Fruit fly (Drosophila melanogaster) whole organism, embryonic: ENCODE results near the gene CG12301.
A peak's percentile ranks its signal among the peaks of the same experiment; 100 is the strongest.

Experiments
- Ada2b ChIP-seq: fragments of 200-800 bp; sonication (Bioruptor generic); IDR thresholded peaks from 2 replicates; pipeline ENCODE4 v1.3.6; 2022; ENCODE audit warnings: missing biosample characterization, missing genetic modification characterization
- Antp ChIP-seq: fragments of 200-800 bp; sonication (Bioruptor generic); optimal IDR thresholded peaks from 3 replicates; lab custom pipeline; 2016; ENCODE audit warnings: missing biosample characterization, missing genetic modification characterization
- Asciz ChIP-seq: fragments of 200-800 bp; sonication (Bioruptor generic); optimal IDR thresholded peaks from 2 replicates; lab custom pipeline; 2017; ENCODE audit warnings: missing biosample characterization, mild to moderate bottlenecking, missing genetic modification characterization, missing genetic modification reagents
- Bteb2 ChIP-seq: fragments of 200-800 bp; sonication (Bioruptor generic); optimal IDR thresholded peaks from 2 replicates; lab custom pipeline; 2016; ENCODE audit warnings: missing biosample characterization, missing genetic modification characterization
- CG10366 ChIP-seq: fragments of 200-800 bp; sonication (Bioruptor generic); IDR thresholded peaks from 2 replicates; pipeline ENCODE4 v1.3.6; 2022; ENCODE audit warnings: missing biosample characterization, missing genetic modification characterization
- CG10654 ChIP-seq: fragments of 200-800 bp; sonication (Bioruptor generic); optimal IDR thresholded peaks from 2 replicates; lab custom pipeline; 2016; ENCODE audit warnings: missing biosample characterization, missing genetic modification characterization
- CG11247 ChIP-seq: fragments of 200-800 bp; sonication (Bioruptor generic); IDR thresholded peaks from 2 replicates; pipeline ENCODE4 v1.3.6; 2022; ENCODE audit warnings: missing biosample characterization, missing genetic modification characterization
- CG11456 ChIP-seq: fragments of 200-800 bp; sonication (Bioruptor generic); IDR thresholded peaks from 3 replicates; pipeline ENCODE4 v1.3.6; 2022; ENCODE audit warnings: missing biosample characterization, missing genetic modification characterization
- CG13123 ChIP-seq: fragments of 200-800 bp; sonication (Bioruptor generic); optimal IDR thresholded peaks from 2 replicates; lab custom pipeline; 2016; ENCODE audit warnings: missing biosample characterization, missing genetic modification characterization
- CG13624 ChIP-seq: fragments of 200-800 bp; sonication (Bioruptor generic); optimal IDR thresholded peaks from 2 replicates; lab custom pipeline; 2016; ENCODE audit warnings: missing biosample characterization, missing genetic modification characterization
- CG14014 ChIP-seq: fragments of 200-800 bp; sonication (Bioruptor generic); IDR thresholded peaks from 2 replicates; pipeline ENCODE4 v1.3.6; 2022; ENCODE audit warnings: missing biosample characterization, missing genetic modification characterization
- CG14860 ChIP-seq: fragments of 200-800 bp; sonication (Bioruptor generic); IDR thresholded peaks from 3 replicates; pipeline ENCODE4 v1.3.6; 2022; ENCODE audit warnings: missing biosample characterization, missing genetic modification characterization; ENCODE audit not compliant: partially characterized antibody
- CG15514 ChIP-seq: fragments of 200-800 bp; sonication (Bioruptor generic); optimal IDR thresholded peaks from 3 replicates; lab custom pipeline; 2017; ENCODE audit warnings: missing biosample characterization, missing genetic modification characterization, mild to moderate bottlenecking, moderate library complexity, missing genetic modification reagents
- CG15696 ChIP-seq: fragments of 200-800 bp; sonication (Bioruptor generic); optimal IDR thresholded peaks from 2 replicates; lab custom pipeline; 2019; ENCODE audit warnings: missing biosample characterization, mild to moderate bottlenecking, missing genetic modification characterization, moderate library complexity
- CG17359 ChIP-seq: fragments of 200-800 bp; sonication (Bioruptor generic); optimal IDR thresholded peaks from 3 replicates; lab custom pipeline; 2018; ENCODE audit warnings: missing biosample characterization, mild to moderate bottlenecking, missing genetic modification characterization, moderate library complexity
- CG17568 ChIP-seq: fragments of 200-800 bp; sonication (Bioruptor generic); optimal IDR thresholded peaks from 2 replicates; lab custom pipeline; 2018; ENCODE audit warnings: missing biosample characterization, mild to moderate bottlenecking, missing genetic modification characterization, moderate library complexity
- CG2678 ChIP-seq: fragments of 200-800 bp; sonication (Bioruptor generic); optimal IDR thresholded peaks from 3 replicates; lab custom pipeline; 2019; ENCODE audit warnings: missing biosample characterization, mild to moderate bottlenecking, missing genetic modification characterization, moderate library complexity
- CG2889 ChIP-seq: fragments of 200-800 bp; sonication (Bioruptor generic); IDR thresholded peaks from 3 replicates; pipeline ENCODE4 v1.3.6; 2022; ENCODE audit warnings: missing biosample characterization, missing genetic modification characterization
- CG3407 ChIP-seq: fragments of 200-800 bp; sonication (Bioruptor generic); optimal IDR thresholded peaks from 2 replicates; lab custom pipeline; 2018; ENCODE audit warnings: missing biosample characterization, mild to moderate bottlenecking, missing genetic modification characterization
- CG34422 ChIP-seq: fragments of 200-800 bp; sonication (Bioruptor generic); IDR thresholded peaks from 3 replicates; pipeline ENCODE4 v1.3.6; 2022; ENCODE audit warnings: missing biosample characterization, missing genetic modification characterization
- CG4424 ChIP-seq: fragments of 200-800 bp; sonication (Bioruptor generic); optimal IDR thresholded peaks from 3 replicates; lab custom pipeline; 2016; ENCODE audit warnings: missing biosample characterization, missing genetic modification characterization
- CG4820 ChIP-seq: fragments of 200-800 bp; sonication (Bioruptor generic); optimal IDR thresholded peaks from 3 replicates; lab custom pipeline; 2016; ENCODE audit warnings: missing biosample characterization, missing genetic modification characterization
- CG7786 ChIP-seq: fragments of 200-800 bp; sonication (Bioruptor generic); optimal IDR thresholded peaks from 2 replicates; lab custom pipeline; 2016; ENCODE audit warnings: missing biosample characterization, missing genetic modification characterization
- D ChIP-seq, 2 experiments: fragments of 200-800 bp in 1 of 2; fragments of >200 bp in 1 of 2; sonication (Bioruptor generic) in 1 of 2; optimal IDR thresholded peaks; 2 replicates in 1 of 2; 3 replicates in 1 of 2; lab custom pipeline; 2017; ENCODE audit warnings: mild to moderate bottlenecking in 1 of 2, missing biosample characterization in 1 of 2, missing genetic modification characterization in 1 of 2, missing genetic modification reagents in 1 of 2
- D19B ChIP-seq: fragments of 200-800 bp; sonication (Bioruptor generic); optimal IDR thresholded peaks from 2 replicates; lab custom pipeline; 2017; ENCODE audit warnings: missing biosample characterization, mild to moderate bottlenecking, missing genetic modification characterization
- Dp ChIP-seq: fragments of 200-800 bp; sonication (Bioruptor generic); optimal IDR thresholded peaks from 2 replicates; lab custom pipeline; 2018; ENCODE audit warnings: missing biosample characterization, mild to moderate bottlenecking, missing genetic modification characterization, moderate library complexity
- Eip74EF ChIP-seq, 2 experiments: fragments of 200-800 bp in 1 of 2; fragments of >200 bp in 1 of 2; sonication (Bioruptor generic) in 1 of 2; optimal IDR thresholded peaks; 2 replicates each; lab custom pipeline; 2017 to 2019; ENCODE audit warnings: missing biosample characterization in 2 of 2, missing genetic modification characterization in 2 of 2, mild to moderate bottlenecking in 1 of 2, moderate library complexity in 1 of 2
- Fer1 ChIP-seq: fragments of 200-800 bp; sonication (Bioruptor generic); optimal IDR thresholded peaks from 2 replicates; lab custom pipeline; 2017; ENCODE audit warnings: missing biosample characterization, mild to moderate bottlenecking, missing genetic modification characterization
- Gug ChIP-seq: fragments of 200-800 bp; sonication (Bioruptor generic); IDR thresholded peaks from 4 replicates; pipeline ENCODE4 v1.3.6; 2022; ENCODE audit warnings: missing biosample characterization, missing genetic modification characterization
- HLH54F ChIP-seq: fragments of 200-800 bp; sonication (Bioruptor generic); optimal IDR thresholded peaks from 3 replicates; lab custom pipeline; 2016; ENCODE audit warnings: missing biosample characterization, missing genetic modification characterization
- HmgZ ChIP-seq: fragments of 200-800 bp; sonication (Bioruptor generic); optimal IDR thresholded peaks from 2 replicates; lab custom pipeline; 2018; ENCODE audit warnings: missing biosample characterization, mild to moderate bottlenecking, missing genetic modification characterization
- Lpt ChIP-seq: fragments of >200 bp; optimal IDR thresholded peaks from 2 replicates; lab custom pipeline; 2018; ENCODE audit warnings: missing biosample characterization, missing genetic modification characterization
- MESR4 ChIP-seq: fragments of 200-800 bp; sonication (Bioruptor generic); optimal IDR thresholded peaks from 2 replicates; lab custom pipeline; 2018; ENCODE audit warnings: missing biosample characterization, mild to moderate bottlenecking, missing genetic modification characterization, moderate library complexity
- Stat92E ChIP-seq, 3 experiments: fragments of >200 bp in 2 of 3; fragments of 200-800 bp in 1 of 3; sonication (Bioruptor generic) in 1 of 3; optimal IDR thresholded peaks; 2 replicates each; lab custom pipeline; 2017 to 2019; ENCODE audit warnings: missing biosample characterization in 3 of 3, missing genetic modification characterization in 3 of 3, mild to moderate bottlenecking in 1 of 3, moderate library complexity in 1 of 3
- Trl ChIP-seq, 3 experiments: fragments of >200 bp in 2 of 3; fragments of 200-800 bp in 1 of 3; sonication (Bioruptor generic) in 1 of 3; optimal IDR thresholded peaks; 2 replicates in 1 of 3; 3 replicates in 2 of 3; lab custom pipeline; 2016 to 2017; ENCODE audit warnings: missing biosample characterization in 1 of 3, missing genetic modification characterization in 1 of 3
- al ChIP-seq: fragments of 200-800 bp; sonication (Bioruptor generic); IDR thresholded peaks from 2 replicates; pipeline ENCODE4 v1.3.6; 2022; ENCODE audit warnings: missing biosample characterization, missing genetic modification characterization
- bigmax ChIP-seq: fragments of 200-800 bp; sonication (Bioruptor generic); optimal IDR thresholded peaks from 2 replicates; lab custom pipeline; 2018; ENCODE audit warnings: missing biosample characterization, mild to moderate bottlenecking, missing genetic modification characterization
- btn ChIP-seq: fragments of 200-800 bp; sonication (Bioruptor generic); optimal IDR thresholded peaks from 2 replicates; lab custom pipeline; 2016; ENCODE audit warnings: missing biosample characterization, missing genetic modification characterization
- cg ChIP-seq: fragments of 200-800 bp; sonication (Bioruptor generic); optimal IDR thresholded peaks from 3 replicates; lab custom pipeline; 2019; ENCODE audit warnings: missing biosample characterization, mild to moderate bottlenecking, missing genetic modification characterization, moderate library complexity
- ci ChIP-seq: fragments of 200-800 bp; sonication (Bioruptor generic); IDR thresholded peaks from 3 replicates; pipeline ENCODE4 v1.3.6; 2022; ENCODE audit warnings: missing biosample characterization, missing genetic modification characterization
- gro ChIP-seq: fragments of 200-800 bp; sonication (Bioruptor generic); optimal IDR thresholded peaks from 2 replicates; lab custom pipeline; 2016; ENCODE audit warnings: missing biosample characterization, missing genetic modification characterization
- jumu ChIP-seq: fragments of 200-800 bp; sonication (Bioruptor generic); optimal IDR thresholded peaks from 3 replicates; lab custom pipeline; 2016; ENCODE audit warnings: missing biosample characterization, missing genetic modification characterization
- knrl ChIP-seq: fragments of 200-800 bp; sonication (Bioruptor generic); IDR thresholded peaks from 3 replicates; pipeline ENCODE4 v1.3.6; 2022; ENCODE audit warnings: missing biosample characterization, missing genetic modification characterization; ENCODE audit not compliant: partially characterized antibody
- mirr ChIP-seq: fragments of 200-800 bp; sonication (Bioruptor generic); optimal IDR thresholded peaks from 3 replicates; lab custom pipeline; 2018; ENCODE audit warnings: missing biosample characterization, mild to moderate bottlenecking, missing genetic modification characterization
- nau ChIP-seq: fragments of 200-800 bp; sonication (Bioruptor generic); optimal IDR thresholded peaks from 3 replicates; lab custom pipeline; 2017; ENCODE audit warnings: missing biosample characterization, mild to moderate bottlenecking, missing genetic modification characterization, missing genetic modification reagents
- onecut ChIP-seq: fragments of 200-800 bp; sonication (Bioruptor generic); IDR thresholded peaks from 2 replicates; pipeline ENCODE4 v1.3.6; 2022; ENCODE audit warnings: missing biosample characterization, missing genetic modification characterization
- rib ChIP-seq: fragments of 200-800 bp; sonication (Bioruptor generic); IDR thresholded peaks from 2 replicates; pipeline ENCODE4 v1.3.6; 2022; ENCODE audit warnings: missing biosample characterization, missing genetic modification characterization

CG12301 gene

dm6 chr3L:15563058-15563850 lies 17.3 kb upstream of the CG12301 start, which contains the start of the genes CG7739 and SCCRO (continued):
- no peak for TF ChIP-seq Lpt (GFP tag; lab: Kevin White, UChicago)
- no peak for TF ChIP-seq D19B (GFP tag; lab: Kevin White, UChicago)
- no peak for TF ChIP-seq Asciz (GFP tag; lab: Kevin White, UChicago)
- TF ChIP-seq al (GFP tag; lab: Robert Waterston, UW) = peak; percentile 50; the same call in 1 of the 2 replicates
- TF ChIP-seq CG11247 (GFP tag; lab: Robert Waterston, UW) = peak; percentile 56; the same call in 1 of the 2 replicates
- peak; percentile 69 for TF ChIP-seq Ada2b (GFP tag; lab: Robert Waterston, UW)
- TF ChIP-seq CG34422 = peak; percentile 72; the same call in 2 of the 3 replicates
- no peak for TF ChIP-seq HLH54F
- peak; percentile 68; the same call in 2 of the 4 replicates for TF ChIP-seq Gug
- peak; percentile 26 for TF ChIP-seq Antp (GFP tag; lab: Kevin White, UChicago)
- TF ChIP-seq jumu (GFP tag; lab: Kevin White, UChicago) = peak; percentile 32
- peak; percentile 2 for TF ChIP-seq gro (GFP tag; lab: Kevin White, UChicago)
- no peak; the same call in 2 of the 3 replicates for TF ChIP-seq knrl
- TF ChIP-seq CG14014 = peak; percentile 76; the same call in 1 of the 2 replicates
- TF ChIP-seq bigmax (GFP tag; lab: Kevin White, UChicago) = no peak
- no peak for TF ChIP-seq Eip74EF (GFP tag; optimal IDR thresholded peaks at IDR 0.05; lab: Kevin White, UChicago)
- TF ChIP-seq CG15696 = peak; percentile 43
- TF ChIP-seq CG4424 (GFP tag; lab: Kevin White, UChicago) = peak; percentile 54
- peak; percentile 66; the same call in 2 of the 3 replicates for TF ChIP-seq ci (GFP tag; lab: Robert Waterston, UW)
- TF ChIP-seq CG4820 = peak; percentile 5
- TF ChIP-seq Dp (GFP tag; lab: Kevin White, UChicago) = peak; percentile 17
- no peak for TF ChIP-seq Trl (optimal IDR thresholded peaks at IDR 0.05; lab: Kevin White, UChicago)
- TF ChIP-seq Trl (GFP tag; optimal IDR thresholded peaks at IDR 0.05; lab: Kevin White, UChicago) = peak; percentile 31
- TF ChIP-seq rib = peak; percentile 47; the same call in 1 of the 2 replicates
- TF ChIP-seq CG17568 (GFP tag; lab: Kevin White, UChicago) = no peak
- TF ChIP-seq Stat92E (GFP tag; optimal IDR thresholded peaks at IDR 0.05; lab: Kevin White, UChicago) = no peak
- peak; percentile 20 for TF ChIP-seq HmgZ
- peak; percentile 56; the same call in 1 of the 3 replicates for TF ChIP-seq CG2889 (GFP tag; lab: Robert Waterston, UW)
- 0 out of 3 replicates have a peak, but pooled peaks have one; percentile 34 for TF ChIP-seq CG14860 (GFP tag; lab: Robert Waterston, UW)
- TF ChIP-seq CG10654 (GFP tag; lab: Kevin White, UChicago) = peak; percentile 39
- TF ChIP-seq CG2678 (tag; lab: Kevin White, UChicago) = peak; percentile 74
- no peak for TF ChIP-seq nau (GFP tag; lab: Kevin White, UChicago)
- TF ChIP-seq CG15514 (GFP tag; lab: Kevin White, UChicago) = peak; percentile 71
- TF ChIP-seq cg (GFP tag; lab: Kevin White, UChicago) = no peak
- TF ChIP-seq mirr (GFP tag; lab: Kevin White, UChicago) = no peak
- peak; percentile 47 for TF ChIP-seq CG7786
- TF ChIP-seq CG3407 (GFP tag; lab: Kevin White, UChicago) = no peak
- no peak; the same call in 1 of the 3 replicates for TF ChIP-seq CG11456 (GFP tag; lab: Robert Waterston, UW)
- TF ChIP-seq Bteb2 (GFP tag; lab: Kevin White, UChicago) = no peak
- no peak for TF ChIP-seq Fer1 (GFP tag; lab: Kevin White, UChicago)
- TF ChIP-seq CG17359 = peak; percentile 54
- TF ChIP-seq onecut = no peak
- peak; percentile 92 for TF ChIP-seq MESR4
- TF ChIP-seq CG13624 (GFP tag; lab: Kevin White, UChicago) = peak; percentile 40
- TF ChIP-seq btn (GFP tag; lab: Kevin White, UChicago) = no peak
- no peak for TF ChIP-seq CG13123
- no peak for TF ChIP-seq D (optimal IDR thresholded peaks at IDR 0.05; lab: Kevin White, UChicago)
- TF ChIP-seq D (GFP tag; optimal IDR thresholded peaks at IDR 0.05; lab: Kevin White, UChicago) = no peak
- peak; percentile 70 for TF ChIP-seq CG10366 (GFP tag; lab: Robert Waterston, UW)
